Fruit fly (Drosophila melanogaster) whole organism, embryonic: ENCODE results near the gene sit.

Source experiments
- Abd-B ChIP-seq: fragments of 200-800 bp; sonication (Bioruptor generic); optimal IDR thresholded peaks from 2 replicates; lab custom pipeline; 2018; ENCODE audit warnings: missing biosample characterization, mild to moderate bottlenecking, missing genetic modification characterization, moderate library complexity
- Adf1 ChIP-seq: fragments of 200-800 bp; sonication (Bioruptor generic); IDR thresholded peaks from 2 replicates; pipeline ENCODE4 v1.3.6; 2022; ENCODE audit warnings: missing biosample characterization, missing genetic modification characterization
- Antp ChIP-seq: fragments of 200-800 bp; sonication (Bioruptor generic); optimal IDR thresholded peaks from 3 replicates; lab custom pipeline; 2016; ENCODE audit warnings: missing biosample characterization, missing genetic modification characterization
- B-H2 ChIP-seq: fragments of 200-800 bp; sonication (Bioruptor generic); optimal IDR thresholded peaks from 2 replicates; lab custom pipeline; 2018; ENCODE audit warnings: missing biosample characterization, mild to moderate bottlenecking, missing genetic modification characterization
- CG10267 ChIP-seq: fragments of 200-800 bp; sonication (Bioruptor generic); optimal IDR thresholded peaks from 2 replicates; lab custom pipeline; 2018; ENCODE audit warnings: missing biosample characterization, mild to moderate bottlenecking, missing genetic modification characterization, moderate library complexity
- CG10654 ChIP-seq: fragments of 200-800 bp; sonication (Bioruptor generic); optimal IDR thresholded peaks from 2 replicates; lab custom pipeline; 2016; ENCODE audit warnings: missing biosample characterization, missing genetic modification characterization
- CG11695 ChIP-seq: fragments of 200-800 bp; sonication (Bioruptor generic); IDR thresholded peaks from 3 replicates; pipeline ENCODE4 v1.3.6; 2022; ENCODE audit warnings: missing biosample characterization, missing genetic modification characterization
- CG12155 ChIP-seq: fragments of 200-800 bp; sonication (Bioruptor generic); optimal IDR thresholded peaks from 3 replicates; lab custom pipeline; 2016; ENCODE audit warnings: missing biosample characterization, missing genetic modification characterization
- CG14050 ChIP-seq: fragments of 200-800 bp; sonication (Bioruptor generic); IDR thresholded peaks from 3 replicates; pipeline ENCODE4 v1.3.6; 2022; ENCODE audit warnings: missing biosample characterization, missing genetic modification characterization
- CG14710 ChIP-seq: fragments of 200-800 bp; sonication (Bioruptor generic); optimal IDR thresholded peaks from 3 replicates; lab custom pipeline; 2019; ENCODE audit warnings: missing biosample characterization, mild to moderate bottlenecking, missing genetic modification characterization, moderate library complexity
- CG17802 ChIP-seq: fragments of 200-800 bp; sonication (Bioruptor generic); optimal IDR thresholded peaks from 2 replicates; lab custom pipeline; 2018; ENCODE audit warnings: missing biosample characterization, mild to moderate bottlenecking, missing genetic modification characterization, moderate library complexity
- CG1832 ChIP-seq: fragments of 200-800 bp; sonication (Bioruptor generic); optimal IDR thresholded peaks from 2 replicates; lab custom pipeline; 2017; ENCODE audit warnings: missing biosample characterization, mild to moderate bottlenecking, missing genetic modification characterization, inconsistent platforms
- CG18599 ChIP-seq: fragments of 200-800 bp; sonication (Bioruptor generic); optimal IDR thresholded peaks from 3 replicates; lab custom pipeline; 2017; ENCODE audit warnings: missing biosample characterization, missing genetic modification characterization, mild to moderate bottlenecking, moderate library complexity, missing genetic modification reagents
- CG4404 ChIP-seq: fragments of 200-800 bp; sonication (Bioruptor generic); IDR thresholded peaks from 2 replicates; pipeline ENCODE4 v1.3.6; 2022; ENCODE audit warnings: missing biosample characterization, missing genetic modification characterization
- CG6854 ChIP-seq: fragments of 200-800 bp; sonication (Bioruptor generic); optimal IDR thresholded peaks from 3 replicates; lab custom pipeline; 2017; ENCODE audit warnings: missing biosample characterization, mild to moderate bottlenecking, missing genetic modification characterization
- CG8924 ChIP-seq: fragments of 200-800 bp; optimal IDR thresholded peaks from 3 replicates; lab custom pipeline; 2019; ENCODE audit warnings: missing biosample characterization, mild to moderate bottlenecking, missing genetic modification characterization, moderate library complexity
- Dek ChIP-seq: fragments of 200-800 bp; sonication (Bioruptor generic); optimal IDR thresholded peaks from 3 replicates; lab custom pipeline; 2019; ENCODE audit warnings: missing biosample characterization, mild to moderate bottlenecking, missing genetic modification characterization, moderate library complexity
- Dll ChIP-seq: fragments of 200-800 bp; sonication (Bioruptor generic); IDR thresholded peaks from 4 replicates; pipeline ENCODE4 v1.3.6; 2022; ENCODE audit warnings: missing biosample characterization, missing genetic modification characterization; ENCODE audit not compliant: partially characterized antibody
- Dref ChIP-seq: fragments of 200-800 bp; sonication (Bioruptor generic); IDR thresholded peaks from 2 replicates; pipeline ENCODE4 v1.3.6; 2022; ENCODE audit warnings: missing biosample characterization, missing genetic modification characterization
- Fer1 ChIP-seq: fragments of 200-800 bp; sonication (Bioruptor generic); optimal IDR thresholded peaks from 2 replicates; lab custom pipeline; 2017; ENCODE audit warnings: missing biosample characterization, mild to moderate bottlenecking, missing genetic modification characterization
- Hr78 ChIP-seq, 2 experiments: fragments of 200-800 bp in 1 of 2; fragments of >200 bp in 1 of 2; sonication (Bioruptor generic) in 1 of 2; optimal IDR thresholded peaks; 2 replicates each; lab custom pipeline; 2017 to 2019; ENCODE audit warnings: missing biosample characterization in 2 of 2, missing genetic modification characterization in 2 of 2, mild to moderate bottlenecking in 1 of 2, moderate library complexity in 1 of 2
- Meics ChIP-seq: fragments of 200-800 bp; sonication (Bioruptor generic); optimal IDR thresholded peaks from 2 replicates; lab custom pipeline; 2017; ENCODE audit warnings: missing biosample characterization, mild to moderate bottlenecking, missing genetic modification characterization
- NC2β ChIP-seq: fragments of 200-800 bp; sonication (Bioruptor generic); optimal IDR thresholded peaks from 2 replicates; lab custom pipeline; 2016; ENCODE audit warnings: missing biosample characterization, missing genetic modification characterization
- Nf-YB ChIP-seq: fragments of 200-800 bp; sonication (Bioruptor generic); optimal IDR thresholded peaks from 3 replicates; lab custom pipeline; 2019; ENCODE audit warnings: missing biosample characterization, mild to moderate bottlenecking, missing genetic modification characterization, moderate library complexity
- Oaz ChIP-seq: fragments of 200-800 bp; sonication (Bioruptor generic); IDR thresholded peaks from 2 replicates; pipeline ENCODE4 v1.3.6; 2022; ENCODE audit warnings: missing biosample characterization, missing genetic modification characterization
- Rfx ChIP-seq: fragments of 200-800 bp; sonication (Bioruptor generic); IDR thresholded peaks from 2 replicates; pipeline ENCODE4 v1.3.6; 2022; ENCODE audit warnings: missing biosample characterization, missing genetic modification characterization
- Scr ChIP-seq: fragments of 200-800 bp; sonication (Bioruptor generic); IDR thresholded peaks from 2 replicates; pipeline ENCODE4 v1.3.6; 2022; ENCODE audit warnings: missing biosample characterization, missing genetic modification characterization; ENCODE audit not compliant: partially characterized antibody
- Side ChIP-seq: fragments of 200-800 bp; sonication (Bioruptor generic); optimal IDR thresholded peaks from 2 replicates; lab custom pipeline; 2016; ENCODE audit warnings: missing biosample characterization, missing genetic modification characterization
- Sox102F ChIP-seq: fragments of 200-800 bp; sonication (Bioruptor generic); optimal IDR thresholded peaks from 2 replicates; lab custom pipeline; 2018; ENCODE audit warnings: missing biosample characterization, mild to moderate bottlenecking, missing genetic modification characterization, moderate library complexity
- ab ChIP-seq: fragments of 200-800 bp; sonication (Bioruptor generic); optimal IDR thresholded peaks from 2 replicates; lab custom pipeline; 2016; ENCODE audit warnings: missing biosample characterization, missing genetic modification characterization
- amos ChIP-seq: fragments of 200-800 bp; sonication (Bioruptor generic); IDR thresholded peaks from 2 replicates; pipeline ENCODE4 v1.3.6; 2022; ENCODE audit warnings: missing biosample characterization, missing genetic modification characterization; ENCODE audit not compliant: partially characterized antibody
- ash1 ChIP-seq: fragments of 200-800 bp; sonication (Bioruptor generic); optimal IDR thresholded peaks from 2 replicates; lab custom pipeline; 2018; ENCODE audit warnings: missing biosample characterization, mild to moderate bottlenecking, missing genetic modification characterization
- crp ChIP-seq, 2 experiments: fragments of 200-800 bp; sonication (Bioruptor generic); optimal IDR thresholded peaks; 2 replicates in 1 of 2; 3 replicates in 1 of 2; lab custom pipeline; 2017; ENCODE audit warnings: missing biosample characterization in 2 of 2, missing genetic modification characterization in 2 of 2, mild to moderate bottlenecking in 1 of 2, moderate library complexity in 1 of 2
- danr ChIP-seq: fragments of 200-800 bp; sonication (Bioruptor generic); IDR thresholded peaks from 2 replicates; pipeline ENCODE4 v1.3.6; 2022; ENCODE audit warnings: missing biosample characterization, missing genetic modification characterization
- dmrt99B ChIP-seq: fragments of 200-800 bp; sonication (Bioruptor generic); optimal IDR thresholded peaks from 2 replicates; lab custom pipeline; 2018; ENCODE audit warnings: missing biosample characterization, mild to moderate bottlenecking, missing genetic modification characterization, moderate library complexity
- fd64A ChIP-seq: fragments of 200-800 bp; sonication (Bioruptor generic); optimal IDR thresholded peaks from 3 replicates; lab custom pipeline; 2018; ENCODE audit warnings: missing biosample characterization, mild to moderate bottlenecking, missing genetic modification characterization
- kay ChIP-seq: fragments of 200-800 bp; sonication (Bioruptor generic); optimal IDR thresholded peaks from 2 replicates; lab custom pipeline; 2016; ENCODE audit warnings: missing biosample characterization, missing genetic modification characterization
- mirr ChIP-seq: fragments of 200-800 bp; sonication (Bioruptor generic); optimal IDR thresholded peaks from 3 replicates; lab custom pipeline; 2018; ENCODE audit warnings: missing biosample characterization, mild to moderate bottlenecking, missing genetic modification characterization
- nerfin-2 ChIP-seq: fragments of 200-800 bp; sonication (Bioruptor generic); IDR thresholded peaks from 2 replicates; pipeline ENCODE4 v1.3.6; 2022; ENCODE audit warnings: missing biosample characterization, missing genetic modification characterization; ENCODE audit not compliant: partially characterized antibody
- salm ChIP-seq: fragments of 200-800 bp; sonication (Bioruptor generic); optimal IDR thresholded peaks from 2 replicates; lab custom pipeline; 2018; ENCODE audit warnings: missing biosample characterization, mild to moderate bottlenecking, missing genetic modification characterization
- schlank ChIP-seq: fragments of 200-800 bp; sonication (Bioruptor generic); optimal IDR thresholded peaks from 2 replicates; lab custom pipeline; 2018; ENCODE audit warnings: missing biosample characterization, mild to moderate bottlenecking, missing genetic modification characterization
- sima ChIP-seq: fragments of 200-800 bp; sonication (Bioruptor generic); optimal IDR thresholded peaks from 2 replicates; lab custom pipeline; 2016; ENCODE audit warnings: missing biosample characterization, missing genetic modification characterization
- slou ChIP-seq: fragments of 200-800 bp; sonication (Bioruptor generic); optimal IDR thresholded peaks from 3 replicates; lab custom pipeline; 2016; ENCODE audit warnings: missing biosample characterization, missing genetic modification characterization
- wek ChIP-seq: fragments of 200-800 bp; sonication (Bioruptor generic); optimal IDR thresholded peaks from 3 replicates; lab custom pipeline; 2018; ENCODE audit warnings: missing biosample characterization, mild to moderate bottlenecking, missing genetic modification characterization, moderate library complexity
- zfh2 ChIP-seq: fragments of 200-800 bp; sonication (Bioruptor generic); optimal IDR thresholded peaks from 2 replicates; lab custom pipeline; 2016; ENCODE audit warnings: missing biosample characterization, missing genetic modification characterization

sit gene

DNA sequence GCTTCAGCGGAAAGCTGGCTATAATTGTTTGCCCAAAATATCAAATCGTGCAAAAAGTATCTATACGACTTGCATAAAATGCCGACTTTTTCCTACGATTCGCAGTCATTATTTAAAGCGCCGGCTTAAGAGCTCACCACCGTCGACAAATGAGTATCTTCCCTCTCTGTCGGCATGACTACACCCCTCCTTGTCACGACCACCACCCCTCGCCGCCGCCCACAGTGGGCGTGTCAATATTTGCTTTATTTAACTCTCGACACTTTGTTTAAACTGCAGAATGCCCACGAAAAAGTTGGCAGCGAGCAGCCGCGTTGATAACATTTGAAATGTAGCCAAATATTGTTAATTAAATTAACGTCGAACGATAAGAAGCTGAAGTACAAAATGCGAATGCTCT lies 44.1 kb downstream of the sit start (continued):
- TF ChIP-seq salm (tag; lab: Kevin White, UChicago) (no peak), Side (no peak), CG14710 (tag; lab: Kevin White, UChicago) (no peak), Nf-YB (no peak), wek (no peak), CG1832 (GFP tag; lab: Kevin White, UChicago) (peak; percentile 0), Abd-B (GFP tag; lab: Kevin White, UChicago) (no peak), Meics (GFP tag; lab: Kevin White, UChicago) (peak; percentile 8), Dref (GFP tag; lab: Robert Waterston, UW) (no peak), CG8924 (tag; lab: Kevin White, UChicago) (no peak), nerfin-2 (no peak), CG17802 (tag; lab: Kevin White, UChicago) (no peak), CG4404 (GFP tag; lab: Robert Waterston, UW) (no peak), CG12155 (no peak), mirr (GFP tag; lab: Kevin White, UChicago) (peak; percentile 41), CG10654 (GFP tag; lab: Kevin White, UChicago) (no peak), CG18599 (GFP tag; lab: Kevin White, UChicago) (peak; percentile 64), slou (GFP tag; lab: Kevin White, UChicago) (no peak), Hr78 (GFP tag; optimal IDR thresholded peaks at IDR 0.05; lab: Kevin White, UChicago) (no peak), schlank (tag; lab: Kevin White, UChicago) (peak; percentile 57), dmrt99B (tag; lab: Kevin White, UChicago) (no peak), B-H2 (peak; percentile 22), amos (GFP tag; lab: Robert Waterston, UW) (no peak), Fer1 (GFP tag; lab: Kevin White, UChicago) (peak; percentile 39), ash1 (GFP tag; lab: Kevin White, UChicago) (peak; percentile 37), CG14050 (GFP tag; lab: Robert Waterston, UW) (no peak), Adf1 (GFP tag; lab: Robert Waterston, UW) (0 out of 2 replicates have a peak, but pooled peaks have one; percentile 17), zfh2 (GFP tag; lab: Kevin White, UChicago) (no peak), Dll (GFP tag; lab: Robert Waterston, UW) (no peak), Scr (GFP tag; lab: Robert Waterston, UW) (no peak), crp (GFP tag; optimal IDR thresholded peaks at IDR 0.05; lab: Kevin White, UChicago) (no peak), sima (GFP tag; lab: Kevin White, UChicago) (no peak), Oaz (GFP tag; lab: Robert Waterston, UW) (no peak), fd64A (no peak), CG10267 (no peak), Dek (no peak), CG6854 (GFP tag; lab: Kevin White, UChicago) (no peak), Sox102F (GFP tag; lab: Kevin White, UChicago) (no peak), NC2β (no peak), Antp (GFP tag; lab: Kevin White, UChicago) (no peak), ab (no peak), CG11695 (GFP tag; lab: Robert Waterston, UW) (no peak), Rfx (GFP tag; lab: Robert Waterston, UW) (peak; percentile 28; the same call in 1 of the 2 replicates), danr (GFP tag; lab: Robert Waterston, UW) (no peak), kay (GFP tag; lab: Kevin White, UChicago) (no peak)
